Worm (Caenorhabditis elegans): Measurements from ENCODE around the gene nhr-94.

The nhr-94 gene

ce11 chrV:7634657-7635056, 51.5 kb downstream of the nhr-94 start, which contains the start of gene srd-31:
Gene srd-31, minus strand, starts transcription at chrV:7634757.
- TF ChIP-seq hmg-20 (GFP tag; IDR thresholded peaks at IDR 0.05) = no peak
- TF ChIP-seq D2030.7 (GFP tag; IDR thresholded peaks at IDR 0.05) = no peak
- TF ChIP-seq dox-1 (GFP tag; IDR thresholded peaks at IDR 0.05) = no peak
- no peak for TF ChIP-seq B0261.1 (tag; optimal IDR thresholded peaks at IDR 0.05)
- no peak for TF ChIP-seq F55B11.4 (tag; optimal IDR thresholded peaks at IDR 0.05; ENCODE audit: borderline replicate concordance, insufficient read depth)
- no peak for TF ChIP-seq let-526 (GFP tag; IDR thresholded peaks at IDR 0.05)
- TF ChIP-seq nhr-80 (tag; optimal IDR thresholded peaks at IDR 0.05) = no peak
- TF ChIP-seq pbrm-1 (GFP tag; IDR thresholded peaks at IDR 0.05) = no peak
- no peak for TF ChIP-seq egrh-3 (GFP tag; IDR thresholded peaks at IDR 0.05)
- TF ChIP-seq attf-3 (GFP tag; conservative IDR thresholded peaks at IDR 0.05) = no peak
- no peak for TF ChIP-seq ceh-27 (GFP tag; optimal IDR thresholded peaks at IDR 0.05)
- no peak for TF ChIP-seq madf-3 (GFP tag; IDR thresholded peaks at IDR 0.05)
- no peak for TF ChIP-seq nfya-1 (tag; optimal IDR thresholded peaks at IDR 0.05; ENCODE audit: borderline replicate concordance, insufficient read depth)
- TF ChIP-seq madf-6 (GFP tag; IDR thresholded peaks at IDR 0.05) = no peak
- TF ChIP-seq sdz-38 (tag; optimal IDR thresholded peaks at IDR 0.05) = no peak

All from whole organism, young adult.